Worm (Caenorhabditis elegans) whole organism, late embryonic: ENCODE measurements around the gene F58B6.1.

ENCODE experiments used
- ceh-48 ChIP-seq: sonication (generic microtip); optimal IDR thresholded peaks from 2 replicates; lab custom pipeline; 2016; ENCODE audit warnings: missing genetic modification characterization, inconsistent platforms, missing compliant biosample characterization
- hlh-30 ChIP-seq: sonication (generic microtip); optimal IDR thresholded peaks from 2 replicates; lab custom pipeline; 2017; ENCODE audit warnings: antibody characterized with exemption, missing genetic modification characterization, missing compliant biosample characterization; ENCODE audit not compliant: insufficient read depth
- pag-3 ChIP-seq: sonication (generic microtip); optimal IDR thresholded peaks from 2 replicates; lab custom pipeline; 2016; ENCODE audit warnings: missing compliant biosample characterization, missing genetic modification characterization, borderline replicate concordance
- pat-9 ChIP-seq: fragments of 200-800 bp; sonication (Bioruptor generic); optimal IDR thresholded peaks from 2 replicates; lab custom pipeline; 2018; ENCODE audit warnings: mild to moderate bottlenecking, missing genetic modification characterization, moderate library complexity, missing compliant biosample characterization
- tbx-7 ChIP-seq: sonication (generic microtip); optimal IDR thresholded peaks from 2 replicates; lab custom pipeline; 2016; ENCODE audit warnings: missing genotype, missing genetic modification characterization, missing compliant biosample characterization

ce11 chrIII:1163203-1163602, 47.5 kb upstream of the F58B6.1 start:
- TF ChIP-seq pag-3 (tag; lab: Kevin White, UChicago) (no peak), pat-9 (tag; lab: Kevin White, UChicago) (no peak), tbx-7 (tag; lab: Kevin White, UChicago) (no peak), hlh-30 (tag; lab: Kevin White, UChicago) (no peak), ceh-48 (tag; lab: Kevin White, UChicago) (no peak)
